Worm (Caenorhabditis elegans) whole organism, mixed stage, embryonic: ENCODE measurements around the gene nhr-108.
A peak's percentile ranks its signal among the peaks of the same experiment; 100 is the strongest.

Experiments used
- M03D4.4 ChIP-seq: sonication (generic microtip); optimal IDR thresholded peaks from 2 replicates; lab custom pipeline; 2017; ENCODE audit warnings: mild to moderate bottlenecking, missing genetic modification characterization, missing compliant biosample characterization
- bed-3 ChIP-seq: fragments of 200-800 bp; sonication (Bioruptor generic); optimal IDR thresholded peaks from 3 replicates; lab custom pipeline; 2018; ENCODE audit warnings: mild to moderate bottlenecking, missing genetic modification characterization, moderate library complexity, missing compliant biosample characterization
- blmp-1 ChIP-seq: fragments of 150-350 bp; optimal IDR thresholded peaks from 2 replicates; lab custom pipeline; 2014; ENCODE audit warnings: missing biosample characterization, missing genetic modification characterization
- ceh-39 ChIP-seq: fragments of 150-350 bp; optimal IDR thresholded peaks from 2 replicates; lab custom pipeline; 2014; ENCODE audit warnings: missing biosample characterization, missing genetic modification characterization
- ceh-43 ChIP-seq: fragments of 200-800 bp; sonication (Bioruptor generic); optimal IDR thresholded peaks from 2 replicates; lab custom pipeline; 2018; ENCODE audit warnings: mild to moderate bottlenecking, missing genetic modification characterization, moderate library complexity, missing compliant biosample characterization
- ceh-83 ChIP-seq: fragments of 200-800 bp; sonication (Bioruptor generic); optimal IDR thresholded peaks from 2 replicates; lab custom pipeline; 2018; ENCODE audit warnings: mild to moderate bottlenecking, missing genetic modification characterization, missing compliant biosample characterization
- ces-1 ChIP-seq: fragments of 150-350 bp; optimal IDR thresholded peaks from 2 replicates; lab custom pipeline; 2014; ENCODE audit warnings: missing biosample characterization, missing genetic modification reagents, missing genetic modification characterization
- cnd-1 ChIP-seq: fragments of 200-800 bp; sonication (Bioruptor generic); optimal IDR thresholded peaks from 2 replicates; lab custom pipeline; 2018; ENCODE audit warnings: mild to moderate bottlenecking, missing genetic modification characterization, missing compliant biosample characterization
- drap-1 ChIP-seq: fragments of 200-800 bp; sonication (Bioruptor generic); optimal IDR thresholded peaks from 3 replicates; lab custom pipeline; 2018; ENCODE audit warnings: mild to moderate bottlenecking, missing genetic modification characterization, missing compliant biosample characterization
- elt-1 ChIP-seq: sonication (generic microtip); optimal IDR thresholded peaks from 2 replicates; lab custom pipeline; 2017; ENCODE audit warnings: missing genetic modification characterization, mild to moderate bottlenecking, missing compliant biosample characterization, antibody characterized with exemption, moderate library complexity, borderline replicate concordance; ENCODE audit not compliant: insufficient read depth
- elt-3 ChIP-seq: fragments of 150-350 bp; optimal IDR thresholded peaks from 2 replicates; lab custom pipeline; 2014; ENCODE audit warnings: missing biosample characterization, missing genetic modification characterization
- flh-1 ChIP-seq: fragments of 200-800 bp; sonication (Bioruptor generic); optimal IDR thresholded peaks from 2 replicates; lab custom pipeline; 2018; ENCODE audit warnings: mild to moderate bottlenecking, missing genetic modification characterization, moderate library complexity, missing compliant biosample characterization
- ham-2 ChIP-seq: fragments of 200-800 bp; sonication (Bioruptor generic); optimal IDR thresholded peaks from 2 replicates; lab custom pipeline; 2018; ENCODE audit warnings: mild to moderate bottlenecking, missing genetic modification characterization, missing compliant biosample characterization
- hlh-1 ChIP-seq: fragments of 150-350 bp; optimal IDR thresholded peaks from 2 replicates; lab custom pipeline; 2014; ENCODE audit warnings: missing biosample characterization, missing genetic modification reagents, missing genetic modification characterization
- lin-13 ChIP-seq: fragments of 150-350 bp; optimal IDR thresholded peaks from 2 replicates; lab custom pipeline; 2014; ENCODE audit warnings: missing biosample characterization, missing genetic modification characterization
- lin-32 ChIP-seq: fragments of 200-800 bp; sonication (Bioruptor generic); optimal IDR thresholded peaks from 2 replicates; lab custom pipeline; 2018; ENCODE audit warnings: mild to moderate bottlenecking, missing genetic modification characterization, missing compliant biosample characterization
- lsy-2 ChIP-seq: fragments of 150-350 bp; optimal IDR thresholded peaks from 2 replicates; lab custom pipeline; 2014; ENCODE audit warnings: missing biosample characterization, missing genetic modification characterization
- mab-5 ChIP-seq: fragments of 150-350 bp; optimal IDR thresholded peaks from 2 replicates; lab custom pipeline; 2014; ENCODE audit warnings: missing biosample characterization, missing genetic modification characterization
- mep-1 ChIP-seq: fragments of 150-350 bp; optimal IDR thresholded peaks from 2 replicates; lab custom pipeline; 2017; ENCODE audit warnings: missing biosample characterization, missing genetic modification reagents, missing genetic modification characterization, inconsistent platforms
- mls-2 ChIP-seq: sonication (generic microtip); optimal IDR thresholded peaks from 2 replicates; lab custom pipeline; 2016; ENCODE audit warnings: mild to moderate bottlenecking, missing genetic modification characterization, moderate library complexity, missing compliant biosample characterization
- nhr-12 ChIP-seq: fragments of 150-350 bp; optimal IDR thresholded peaks from 2 replicates; lab custom pipeline; 2014; ENCODE audit warnings: missing biosample characterization, missing genetic modification characterization
- nhr-2 ChIP-seq: fragments of 150-350 bp; optimal IDR thresholded peaks from 2 replicates; lab custom pipeline; 2014; ENCODE audit warnings: missing biosample characterization, missing genetic modification characterization
- nhr-237 ChIP-seq: fragments of 150-350 bp; optimal IDR thresholded peaks from 2 replicates; lab custom pipeline; 2014; ENCODE audit warnings: missing biosample characterization, missing genetic modification characterization
- nhr-28 ChIP-seq: fragments of 150-350 bp; optimal IDR thresholded peaks from 2 replicates; lab custom pipeline; 2014; ENCODE audit warnings: missing biosample characterization, missing genetic modification characterization
- nhr-76 ChIP-seq: sonication (generic microtip); optimal IDR thresholded peaks from 2 replicates; lab custom pipeline; 2017; ENCODE audit warnings: missing biosample characterization, missing genetic modification characterization
- pha-4 ChIP-seq: fragments of 150-350 bp; optimal IDR thresholded peaks from 2 replicates; lab custom pipeline; 2018; ENCODE audit warnings: missing biosample characterization, missing genetic modification reagents, missing genetic modification characterization
- sem-2 ChIP-seq: fragments of 200-800 bp; sonication (Bioruptor generic); optimal IDR thresholded peaks from 2 replicates; lab custom pipeline; 2018; ENCODE audit warnings: mild to moderate bottlenecking, missing genetic modification characterization, missing compliant biosample characterization
- snpc-4 ChIP-seq: fragments of 150-350 bp; optimal IDR thresholded peaks from 2 replicates; lab custom pipeline; 2014; ENCODE audit warnings: missing biosample characterization, missing genetic modification characterization
- sptf-1 ChIP-seq: sonication (generic microtip); optimal IDR thresholded peaks from 2 replicates; lab custom pipeline; 2017; ENCODE audit warnings: mild to moderate bottlenecking, missing genetic modification characterization, moderate library complexity, missing compliant biosample characterization
- tbx-8 ChIP-seq: fragments of 200-800 bp; sonication (Bioruptor generic); optimal IDR thresholded peaks from 2 replicates; lab custom pipeline; 2018; ENCODE audit warnings: mild to moderate bottlenecking, missing genetic modification characterization, moderate library complexity, missing compliant biosample characterization
- unc-120 ChIP-seq: sonication (generic microtip); optimal IDR thresholded peaks from 2 replicates; lab custom pipeline; 2017; ENCODE audit warnings: missing genetic modification characterization, missing compliant biosample characterization; ENCODE audit not compliant: poor library complexity, severe bottlenecking
- unc-39 ChIP-seq: fragments of 150-350 bp; optimal IDR thresholded peaks from 2 replicates; lab custom pipeline; 2014; ENCODE audit warnings: missing biosample characterization, missing genetic modification characterization
- unc-62 ChIP-seq: fragments of 150-350 bp; optimal IDR thresholded peaks from 2 replicates; lab custom pipeline; 2014; ENCODE audit warnings: missing biosample characterization, missing genetic modification reagents, missing genetic modification characterization
- zip-8 ChIP-seq: fragments of 150-350 bp; optimal IDR thresholded peaks from 2 replicates; lab custom pipeline; 2014; ENCODE audit warnings: missing biosample characterization, missing genetic modification characterization
- ztf-11 ChIP-seq: fragments of 150-350 bp; optimal IDR thresholded peaks from 2 replicates; lab custom pipeline; 2014; ENCODE audit warnings: missing biosample characterization, missing genetic modification characterization

nhr-108 gene

ce11 chrV:15879508-15879907 is 44.8 kb downstream of the nhr-108 start, which contains the start of gene nhr-84:
Gene nhr-84, minus strand, starts transcription at chrV:15879608.
- TF ChIP-seq elt-3 (tag; lab: Kevin White, UChicago) (no peak), zip-8 (tag; lab: Kevin White, UChicago) (no peak), lsy-2 (tag; lab: Kevin White, UChicago) (no peak), nhr-28 (tag; lab: Kevin White, UChicago) (no peak), ceh-39 (tag; lab: Kevin White, UChicago) (no peak), ceh-83 (GFP tag; lab: Kevin White, UChicago) (no peak), ces-1 (GFP tag; lab: Kevin White, UChicago) (no peak), mep-1 (tag; lab: Kevin White, UChicago) (no peak), sptf-1 (no peak), nhr-237 (no peak), snpc-4 (tag; lab: Kevin White, UChicago) (no peak), sem-2 (GFP tag; lab: Kevin White, UChicago) (no peak)

- TF ChIP-seq pha-4 (tag; lab: Kevin White, UChicago) (no peak), bed-3 (no peak), blmp-1 (tag; lab: Kevin White, UChicago) (no peak), lin-32 (no peak), ces-1 (GFP tag; lab: Kevin White, UChicago) (no peak), mls-2 (no peak)
Observed at ce11 chrV:15876308-15876707, 48.0 kb downstream of the nhr-108 start, which contains the start of gene nhr-102. Gene nhr-102, minus strand, starts transcription at chrV:15876408.

- TF ChIP-seq ceh-83 (GFP tag; lab: Kevin White, UChicago) (peak; percentile 100), blmp-1 (tag; lab: Kevin White, UChicago) (no peak), nhr-237 (peak; percentile 63), ceh-39 (tag; lab: Kevin White, UChicago) (peak; percentile 18), ceh-43 (GFP tag; lab: Kevin White, UChicago) (peak; percentile 98), ces-1 (GFP tag; lab: Kevin White, UChicago) (no peak), sptf-1 (peak; percentile 99), sem-2 (GFP tag; lab: Kevin White, UChicago) (peak; percentile 97), bed-3 (peak; percentile 98), unc-62 (GFP tag; lab: Kevin White, UChicago) (peak; percentile 85), mls-2 (peak; percentile 100), nhr-28 (tag; lab: Kevin White, UChicago) (peak; percentile 92), lin-13 (tag; lab: Kevin White, UChicago) (peak; percentile 85), nhr-2 (tag; lab: Kevin White, UChicago) (no peak), hlh-1 (peak; percentile 24), zip-8 (tag; lab: Kevin White, UChicago) (peak; percentile 3), mep-1 (tag; lab: Kevin White, UChicago) (peak; percentile 71), M03D4.4 (peak; percentile 99), flh-1 (GFP tag; lab: Kevin White, UChicago) (peak; percentile 98), snpc-4 (tag; lab: Kevin White, UChicago) (no peak), drap-1 (GFP tag; lab: Kevin White, UChicago) (peak; percentile 100), tbx-8 (peak; percentile 99), elt-1 (tag; lab: Kevin White, UChicago) (peak; percentile 44), lin-32 (peak; percentile 99), ztf-11 (tag; lab: Kevin White, UChicago) (peak; percentile 82), elt-3 (tag; lab: Kevin White, UChicago) (no peak), mab-5 (tag; lab: Kevin White, UChicago) (no peak), nhr-12 (tag; lab: Kevin White, UChicago) (peak; percentile 71), unc-120 (tag; lab: Kevin White, UChicago) (peak; percentile 99), ham-2 (GFP tag; lab: Kevin White, UChicago) (peak; percentile 99), pha-4 (tag; lab: Kevin White, UChicago) (peak; percentile 73), lsy-2 (tag; lab: Kevin White, UChicago) (peak; percentile 52), nhr-76 (peak; percentile 68), cnd-1 (tag; lab: Kevin White, UChicago) (peak; percentile 99), unc-39 (peak; percentile 84)
Observed at ce11 chrV:15873762-15874161, 50.5 kb downstream of the nhr-108 start.
